Fruit fly (Drosophila melanogaster) Kc167 (cell line): ENCODE results near the gene CG13875.

Experiments used
- Myc ChIP-seq: fragments of >200 bp; optimal IDR thresholded peaks from 2 replicates; lab custom pipeline; 2017; ENCODE audit warnings: missing external identifiers
- Sin3A ChIP-seq: fragments of >200 bp; optimal IDR thresholded peaks from 2 replicates; lab custom pipeline; 2018; ENCODE audit warnings: missing external identifiers
- h ChIP-seq: fragments of >200 bp; optimal IDR thresholded peaks from 3 replicates; lab custom pipeline; 2018; ENCODE audit warnings: missing external identifiers
- insv ChIP-seq: fragments of >200 bp; optimal IDR thresholded peaks from 3 replicates; lab custom pipeline; 2018; ENCODE audit warnings: missing external identifiers
- psq ChIP-seq: fragments of >200 bp; optimal IDR thresholded peaks from 2 replicates; lab custom pipeline; 2017; ENCODE audit warnings: missing external identifiers
- ttk ChIP-seq: sonication (Bioruptor generic); optimal IDR thresholded peaks from 2 replicates; lab custom pipeline; 2017; ENCODE audit warnings: missing external identifiers

The CG13875 gene

dm6 chr3L:139574-140567 lies 39.9 kb upstream of the CG13875 start:
- TF ChIP-seq Myc (lab: Kevin White, UChicago) (no peak), ttk (lab: Kevin White, UChicago) (no peak), insv (no peak)

- TF ChIP-seq psq (lab: Kevin White, UChicago) (no peak), Myc (lab: Kevin White, UChicago) (no peak), ttk (lab: Kevin White, UChicago) (no peak), h (lab: Kevin White, UChicago) (no peak), Sin3A (lab: Kevin White, UChicago) (no peak), insv (no peak)
Measured at dm6 chr3L:140838-141559, 38.7 kb upstream of the CG13875 start.

dm6 chr3L:145998-146576 lies 33.6 kb upstream of the CG13875 start, which contains the start of gene CG6845:
Gene CG6845, plus strand, starts transcription at chr3L:146433.
- TF ChIP-seq h (lab: Kevin White, UChicago): no peak
- TF ChIP-seq ttk (lab: Kevin White, UChicago): no peak
- TF ChIP-seq Sin3A (lab: Kevin White, UChicago): no peak
- no peak for TF ChIP-seq Myc (lab: Kevin White, UChicago)
- no peak for TF ChIP-seq psq (lab: Kevin White, UChicago)
- no peak for TF ChIP-seq insv

dm6 chr3L:152489-152888 lies 27.2 kb upstream of the CG13875 start, which contains the start of the genes Dic61B and p130CAS:
Gene Dic61B, minus strand, starts transcription at chr3L:152589.
Gene p130CAS, plus strand, starts transcription at chr3L:152884.
- TF ChIP-seq psq (lab: Kevin White, UChicago) (no peak), insv (no peak)

dm6 chr3L:153670-154069 lies 26.1 kb upstream of the CG13875 start:
- no peak for TF ChIP-seq Sin3A (lab: Kevin White, UChicago)
- TF ChIP-seq h (lab: Kevin White, UChicago): no peak

- TF ChIP-seq ttk (lab: Kevin White, UChicago): no peak
- TF ChIP-seq h (lab: Kevin White, UChicago): no peak
- TF ChIP-seq Sin3A (lab: Kevin White, UChicago): no peak
Measured at dm6 chr3L:156591-157303, 23.0 kb upstream of the CG13875 start.

- TF ChIP-seq Sin3A (lab: Kevin White, UChicago) (no peak), ttk (lab: Kevin White, UChicago) (no peak), Myc (lab: Kevin White, UChicago) (no peak), h (lab: Kevin White, UChicago) (no peak), psq (lab: Kevin White, UChicago) (no peak)
Measured at dm6 chr3L:157674-158179, 22.0 kb upstream of the CG13875 start.

dm6 chr3L:159406-160084 lies 20.2 kb upstream of the CG13875 start:
- TF ChIP-seq ttk (lab: Kevin White, UChicago) (no peak), Sin3A (lab: Kevin White, UChicago) (no peak), insv (no peak), psq (lab: Kevin White, UChicago) (no peak), Myc (lab: Kevin White, UChicago) (no peak), h (lab: Kevin White, UChicago) (no peak)

dm6 chr3L:160446-161094 lies 19.2 kb upstream of the CG13875 start:
- no peak for TF ChIP-seq h (lab: Kevin White, UChicago)
- no peak for TF ChIP-seq insv
- no peak for TF ChIP-seq psq (lab: Kevin White, UChicago)
- TF ChIP-seq Myc (lab: Kevin White, UChicago): no peak
- TF ChIP-seq Sin3A (lab: Kevin White, UChicago): no peak
- TF ChIP-seq ttk (lab: Kevin White, UChicago): no peak

dm6 chr3L:161833-162587 lies 17.7 kb upstream of the CG13875 start:
- TF ChIP-seq Myc (lab: Kevin White, UChicago) (no peak), insv (no peak), Sin3A (lab: Kevin White, UChicago) (no peak), ttk (lab: Kevin White, UChicago) (no peak), h (lab: Kevin White, UChicago) (no peak), psq (lab: Kevin White, UChicago) (no peak)
